Worm (Caenorhabditis elegans) whole organism, L3 larva: ENCODE measurements around the gene ada-2.

Experiments
- ceh-28 ChIP-seq: fragments of 150-350 bp; optimal IDR thresholded peaks from 2 replicates; lab custom pipeline; 2014; ENCODE audit warnings: missing biosample characterization, missing genetic modification reagents, missing genetic modification characterization
- elt-2 ChIP-seq: sonication (generic microtip); optimal IDR thresholded peaks from 2 replicates; lab custom pipeline; 2016; ENCODE audit warnings: missing genetic modification reagents, mild to moderate bottlenecking, missing genetic modification characterization, missing compliant biosample characterization
- lin-15B ChIP-seq: fragments of 150-350 bp; optimal IDR thresholded peaks from 2 replicates; lab custom pipeline; 2014; ENCODE audit warnings: missing biosample characterization, missing genetic modification characterization
- nhr-76 ChIP-seq: fragments of 150-350 bp; sonication (generic microtip); optimal IDR thresholded peaks from 5 replicates; lab custom pipeline; 2014; ENCODE audit warnings: missing biosample characterization, missing genetic modification characterization
- pha-4 ChIP-seq: fragments of 150-350 bp; optimal IDR thresholded peaks from 2 replicates; lab custom pipeline; 2014; ENCODE audit warnings: missing biosample characterization, missing genetic modification reagents, missing genetic modification characterization

DNA sequence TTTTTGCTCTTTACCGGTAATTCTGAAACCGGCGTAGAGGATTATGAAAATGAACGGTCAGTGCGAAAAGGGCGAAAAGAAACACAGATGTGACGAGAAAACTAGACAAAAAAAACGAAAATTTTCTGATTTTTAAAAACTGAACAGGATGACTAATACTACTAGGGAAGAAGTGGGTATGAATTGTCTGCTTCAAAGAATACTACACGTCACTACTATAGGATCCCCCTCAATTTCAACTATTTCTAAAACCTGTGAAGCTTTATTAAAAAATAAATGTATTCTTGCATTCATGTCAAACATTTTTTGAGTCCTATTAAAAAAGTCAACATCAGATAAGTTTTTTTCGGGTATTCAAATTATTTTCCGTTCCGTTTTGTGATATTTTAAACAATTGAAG lies 28.0 kb upstream of the ada-2 start:
- TF ChIP-seq elt-2 (tag; lab: Kevin White, UChicago) = no peak
- no peak for TF ChIP-seq ceh-28 (tag; lab: Kevin White, UChicago)
- no peak for TF ChIP-seq nhr-76
- no peak for TF ChIP-seq lin-15B (tag; lab: Kevin White, UChicago)
- no peak for TF ChIP-seq pha-4 (tag; lab: Kevin White, UChicago)
